Fruit fly (Drosophila melanogaster) whole organism, embryonic: ENCODE data around the gene CG10132.
A peak's percentile ranks its signal among the peaks of the same experiment; 100 is the strongest.

Experiments used
- Adf1 ChIP-seq: fragments of 200-800 bp; sonication (Bioruptor generic); IDR thresholded peaks from 2 replicates; pipeline ENCODE4 v1.3.6; 2022; ENCODE audit warnings: missing biosample characterization, missing genetic modification characterization
- Asciz ChIP-seq: fragments of 200-800 bp; sonication (Bioruptor generic); optimal IDR thresholded peaks from 2 replicates; lab custom pipeline; 2017; ENCODE audit warnings: missing biosample characterization, mild to moderate bottlenecking, missing genetic modification characterization, missing genetic modification reagents
- Atf-2 ChIP-seq: fragments of 200-800 bp; sonication (Bioruptor generic); optimal IDR thresholded peaks from 2 replicates; lab custom pipeline; 2016; ENCODE audit warnings: missing biosample characterization, missing genetic modification characterization
- CG11093 ChIP-seq: fragments of 200-800 bp; sonication (Bioruptor generic); IDR thresholded peaks from 3 replicates; pipeline ENCODE4 v1.3.6; 2022; ENCODE audit warnings: missing biosample characterization, missing genetic modification characterization
- CG11504 ChIP-seq: fragments of 200-800 bp; sonication (Bioruptor generic); optimal IDR thresholded peaks from 3 replicates; lab custom pipeline; 2019; ENCODE audit warnings: missing biosample characterization, mild to moderate bottlenecking, missing genetic modification characterization, moderate library complexity
- CG1233 ChIP-seq: fragments of 200-800 bp; sonication (Bioruptor generic); optimal IDR thresholded peaks from 4 replicates; lab custom pipeline; 2018; ENCODE audit warnings: missing biosample characterization, mild to moderate bottlenecking, missing genetic modification characterization
- CG12744 ChIP-seq: fragments of 200-800 bp; sonication (Bioruptor generic); optimal IDR thresholded peaks from 2 replicates; lab custom pipeline; 2016; ENCODE audit warnings: missing biosample characterization, missing genetic modification characterization
- CG13287 ChIP-seq: fragments of 200-800 bp; sonication (Bioruptor generic); IDR thresholded peaks from 2 replicates; pipeline ENCODE4 v1.3.6; 2022; ENCODE audit warnings: missing biosample characterization, missing genetic modification characterization; ENCODE audit not compliant: partially characterized antibody
- CG14014 ChIP-seq: fragments of 200-800 bp; sonication (Bioruptor generic); IDR thresholded peaks from 2 replicates; pipeline ENCODE4 v1.3.6; 2022; ENCODE audit warnings: missing biosample characterization, missing genetic modification characterization
- CG34422 ChIP-seq: fragments of 200-800 bp; sonication (Bioruptor generic); IDR thresholded peaks from 3 replicates; pipeline ENCODE4 v1.3.6; 2022; ENCODE audit warnings: missing biosample characterization, missing genetic modification characterization
- CG4404 ChIP-seq: fragments of 200-800 bp; sonication (Bioruptor generic); IDR thresholded peaks from 2 replicates; pipeline ENCODE4 v1.3.6; 2022; ENCODE audit warnings: missing biosample characterization, missing genetic modification characterization
- CG4730 ChIP-seq: fragments of 200-800 bp; sonication (Bioruptor generic); IDR thresholded peaks from 2 replicates; pipeline ENCODE4 v1.3.6; 2022; ENCODE audit warnings: missing biosample characterization, missing genetic modification characterization
- CG6765 ChIP-seq: fragments of 200-800 bp; sonication (Bioruptor generic); optimal IDR thresholded peaks from 3 replicates; lab custom pipeline; 2017; ENCODE audit warnings: missing biosample characterization, mild to moderate bottlenecking, missing genetic modification characterization
- CG7786 ChIP-seq: fragments of 200-800 bp; sonication (Bioruptor generic); optimal IDR thresholded peaks from 2 replicates; lab custom pipeline; 2016; ENCODE audit warnings: missing biosample characterization, missing genetic modification characterization
- CG7987 ChIP-seq: fragments of 200-800 bp; sonication (Bioruptor generic); optimal IDR thresholded peaks from 2 replicates; lab custom pipeline; 2018; ENCODE audit warnings: missing biosample characterization, mild to moderate bottlenecking, missing genetic modification characterization, moderate library complexity
- CG9215 ChIP-seq: fragments of 200-800 bp; sonication (Bioruptor generic); IDR thresholded peaks from 2 replicates; pipeline ENCODE4 v1.3.6; 2022; ENCODE audit warnings: missing biosample characterization, missing genetic modification characterization
- CG9727 ChIP-seq: fragments of 200-800 bp; sonication (Bioruptor generic); optimal IDR thresholded peaks from 3 replicates; lab custom pipeline; 2017; ENCODE audit warnings: missing biosample characterization, mild to moderate bottlenecking, missing genetic modification characterization
- CG9797 ChIP-seq: fragments of 200-800 bp; sonication (Bioruptor generic); optimal IDR thresholded peaks from 3 replicates; lab custom pipeline; 2018; ENCODE audit warnings: missing biosample characterization, mild to moderate bottlenecking, missing genetic modification characterization
- Dp ChIP-seq: fragments of 200-800 bp; sonication (Bioruptor generic); optimal IDR thresholded peaks from 2 replicates; lab custom pipeline; 2018; ENCODE audit warnings: missing biosample characterization, mild to moderate bottlenecking, missing genetic modification characterization, moderate library complexity
- ERR ChIP-seq: fragments of 200-800 bp; sonication (Bioruptor generic); optimal IDR thresholded peaks from 2 replicates; lab custom pipeline; 2016; ENCODE audit warnings: missing biosample characterization, missing genetic modification characterization
- Hr78 ChIP-seq, 2 experiments: fragments of 200-800 bp in 1 of 2; fragments of >200 bp in 1 of 2; sonication (Bioruptor generic) in 1 of 2; optimal IDR thresholded peaks; 2 replicates each; lab custom pipeline; 2017 to 2019; ENCODE audit warnings: missing biosample characterization in 2 of 2, missing genetic modification characterization in 2 of 2, mild to moderate bottlenecking in 1 of 2, moderate library complexity in 1 of 2
- Max ChIP-seq: fragments of 200-800 bp; sonication (Bioruptor generic); optimal IDR thresholded peaks from 2 replicates; lab custom pipeline; 2016; ENCODE audit warnings: missing biosample characterization, mild to moderate bottlenecking, missing genetic modification characterization
- Nf-YA ChIP-seq: fragments of 200-800 bp; sonication (Bioruptor generic); IDR thresholded peaks from 2 replicates; pipeline ENCODE4 v1.3.6; 2022; ENCODE audit warnings: missing biosample characterization, missing genetic modification characterization
- Oaz ChIP-seq: fragments of 200-800 bp; sonication (Bioruptor generic); IDR thresholded peaks from 2 replicates; pipeline ENCODE4 v1.3.6; 2022; ENCODE audit warnings: missing biosample characterization, missing genetic modification characterization
- Rx ChIP-seq: fragments of 200-800 bp; sonication (Bioruptor generic); IDR thresholded peaks from 2 replicates; pipeline ENCODE4 v1.3.6; 2022; ENCODE audit warnings: missing biosample characterization, missing genetic modification characterization
- Sry-β ChIP-seq: fragments of 200-800 bp; sonication (Bioruptor generic); optimal IDR thresholded peaks from 2 replicates; lab custom pipeline; 2018; ENCODE audit warnings: missing biosample characterization, mild to moderate bottlenecking, missing genetic modification characterization, moderate library complexity
- Ssrp ChIP-seq: fragments of 200-800 bp; sonication (Bioruptor generic); optimal IDR thresholded peaks from 2 replicates; lab custom pipeline; 2018; ENCODE audit warnings: missing biosample characterization, mild to moderate bottlenecking, missing genetic modification characterization, moderate library complexity
- Usf ChIP-seq: fragments of 200-800 bp; sonication (Bioruptor generic); optimal IDR thresholded peaks from 2 replicates; lab custom pipeline; 2017; ENCODE audit warnings: missing genotype, missing biosample characterization, missing genetic modification characterization
- Xrp1 ChIP-seq: fragments of 200-800 bp; sonication (Bioruptor generic); IDR thresholded peaks from 2 replicates; pipeline ENCODE4 v1.3.6; 2022; ENCODE audit warnings: missing biosample characterization, missing genetic modification characterization
- ap ChIP-seq: fragments of 200-800 bp; sonication (Bioruptor generic); IDR thresholded peaks from 2 replicates; pipeline ENCODE4 v1.3.6; 2022; ENCODE audit warnings: missing biosample characterization, missing genetic modification characterization
- ato ChIP-seq: fragments of 200-800 bp; sonication (Bioruptor generic); IDR thresholded peaks from 2 replicates; pipeline ENCODE4 v1.3.6; 2022; ENCODE audit warnings: missing biosample characterization, missing genetic modification characterization; ENCODE audit not compliant: partially characterized antibody
- cg ChIP-seq: fragments of 200-800 bp; sonication (Bioruptor generic); optimal IDR thresholded peaks from 3 replicates; lab custom pipeline; 2019; ENCODE audit warnings: missing biosample characterization, mild to moderate bottlenecking, missing genetic modification characterization, moderate library complexity
- ewg ChIP-seq: fragments of 200-800 bp; sonication (Bioruptor generic); optimal IDR thresholded peaks from 3 replicates; lab custom pipeline; 2017; ENCODE audit warnings: mild to moderate bottlenecking, missing biosample characterization, missing genetic modification reagents, missing genetic modification characterization
- fru ChIP-seq: fragments of >200 bp; optimal IDR thresholded peaks from 2 replicates; lab custom pipeline; 2017
- gfzf ChIP-seq: fragments of 200-800 bp; sonication (Bioruptor generic); optimal IDR thresholded peaks from 2 replicates; lab custom pipeline; 2016; ENCODE audit warnings: missing biosample characterization, mild to moderate bottlenecking, missing genetic modification characterization, moderate library complexity
- her ChIP-seq: fragments of 200-800 bp; sonication (Bioruptor generic); optimal IDR thresholded peaks from 2 replicates; lab custom pipeline; 2016; ENCODE audit warnings: missing biosample characterization, missing genetic modification characterization
- kah ChIP-seq: fragments of 200-800 bp; sonication (Bioruptor generic); optimal IDR thresholded peaks from 2 replicates; lab custom pipeline; 2018; ENCODE audit warnings: missing biosample characterization, mild to moderate bottlenecking, missing genetic modification characterization
- nmo ChIP-seq: fragments of 200-800 bp; sonication (Bioruptor generic); optimal IDR thresholded peaks from 2 replicates; lab custom pipeline; 2018; ENCODE audit warnings: missing biosample characterization, mild to moderate bottlenecking, missing genetic modification characterization, moderate library complexity
- oc ChIP-seq: fragments of 200-800 bp; sonication (Bioruptor generic); optimal IDR thresholded peaks from 2 replicates; lab custom pipeline; 2018; ENCODE audit warnings: missing biosample characterization, mild to moderate bottlenecking, missing genetic modification characterization, moderate library complexity
- pita ChIP-seq: fragments of 200-800 bp; sonication (Bioruptor generic); optimal IDR thresholded peaks from 2 replicates; lab custom pipeline; 2017; ENCODE audit warnings: missing biosample characterization, mild to moderate bottlenecking, missing genetic modification characterization
- pzg ChIP-seq: fragments of 200-800 bp; sonication (Bioruptor generic); optimal IDR thresholded peaks from 3 replicates; lab custom pipeline; 2018; ENCODE audit warnings: missing biosample characterization, mild to moderate bottlenecking, missing genetic modification characterization, moderate library complexity
- sd ChIP-seq: fragments of 200-800 bp; sonication (Bioruptor generic); optimal IDR thresholded peaks from 3 replicates; lab custom pipeline; 2018; ENCODE audit warnings: missing biosample characterization, mild to moderate bottlenecking, missing genetic modification characterization, moderate library complexity
- sna ChIP-seq: fragments of 200-800 bp; sonication (Bioruptor generic); IDR thresholded peaks from 2 replicates; pipeline ENCODE4 v1.3.6; 2022; ENCODE audit warnings: missing biosample characterization, missing genetic modification characterization; ENCODE audit not compliant: partially characterized antibody
- sob ChIP-seq: fragments of 200-800 bp; sonication (Bioruptor generic); IDR thresholded peaks from 2 replicates; pipeline ENCODE4 v1.3.6; 2022; ENCODE audit warnings: missing biosample characterization, missing genetic modification characterization
- sqz ChIP-seq: fragments of 200-800 bp; sonication (Bioruptor generic); optimal IDR thresholded peaks from 3 replicates; lab custom pipeline; 2018; ENCODE audit warnings: missing biosample characterization, mild to moderate bottlenecking, missing genetic modification characterization

The CG10132 gene

DNA sequence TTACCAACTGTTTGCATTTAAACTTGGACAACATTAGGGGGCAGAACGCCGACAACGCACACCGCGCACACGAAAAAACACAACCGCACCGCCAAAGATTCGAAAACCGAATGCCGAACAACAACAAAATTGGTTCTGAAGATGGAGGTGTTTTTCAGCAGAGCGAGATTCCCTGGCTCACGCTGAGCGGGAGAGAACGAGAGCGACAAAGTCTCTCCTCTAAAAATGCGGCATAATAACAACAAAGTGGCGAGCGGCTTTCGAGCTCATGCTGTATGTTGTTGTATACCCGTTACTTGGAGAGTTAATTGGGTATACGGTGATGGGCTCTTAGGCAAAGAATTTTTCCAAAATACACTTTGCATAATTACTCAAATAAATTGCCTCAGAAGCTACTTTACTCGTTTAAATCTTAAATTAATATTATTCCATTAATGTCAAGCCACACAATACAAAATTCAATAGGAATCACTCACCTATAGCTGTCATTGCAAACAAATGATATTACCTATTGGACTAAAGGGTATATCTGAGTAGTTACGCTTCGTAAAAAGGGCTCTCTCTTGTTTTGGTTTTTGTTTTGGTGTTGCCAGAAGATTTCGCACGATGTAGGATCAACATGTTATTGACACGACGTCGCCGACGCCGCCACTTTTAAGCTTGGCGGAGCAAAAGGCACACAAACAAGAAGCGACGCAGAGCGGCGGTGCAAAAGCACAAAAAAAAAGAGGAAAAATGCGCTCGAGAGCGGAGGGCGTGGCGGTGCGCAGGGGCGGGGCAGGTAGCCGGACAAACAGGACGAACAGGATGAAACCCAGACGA lies 54.1 kb downstream of the CG10132 start (continued):
- TF ChIP-seq Oaz (GFP tag; lab: Robert Waterston, UW) (no peak), CG34422 (GFP tag; lab: Robert Waterston, UW) (peak; percentile 69; the same call in 2 of the 3 replicates), Ssrp (tag; lab: Kevin White, UChicago) (peak; percentile 56), Nf-YA (no peak), ap (no peak), sob (peak; percentile 28; the same call in 1 of the 2 replicates), CG4404 (peak; percentile 48), CG11504 (tag; lab: Kevin White, UChicago) (peak; percentile 80), Asciz (GFP tag; lab: Kevin White, UChicago) (peak; percentile 26), ato (no peak), gfzf (GFP tag; lab: Kevin White, UChicago) (no peak), CG13287 (no peak; the same call in 1 of the 2 replicates), Atf-2 (GFP tag; lab: Kevin White, UChicago) (peak; percentile 37), pita (GFP tag; lab: Kevin White, UChicago) (no peak), Sry-β (GFP tag; lab: Kevin White, UChicago) (peak; percentile 6), sqz (GFP tag; lab: Kevin White, UChicago) (no peak), ERR (GFP tag; lab: Kevin White, UChicago) (no peak), CG7987 (GFP tag; lab: Kevin White, UChicago) (no peak), CG11093 (GFP tag; lab: Robert Waterston, UW) (no peak), Adf1 (GFP tag; lab: Robert Waterston, UW) (no peak; the same call in 1 of the 2 replicates), fru (lab: Kevin White, UChicago) (no peak), Rx (peak; percentile 33; the same call in 1 of the 2 replicates), CG6765 (peak; percentile 45), ewg (GFP tag; lab: Kevin White, UChicago) (no peak), sd (tag; lab: Kevin White, UChicago) (no peak), CG9797 (GFP tag; lab: Kevin White, UChicago) (no peak), CG9215 (GFP tag; lab: Robert Waterston, UW) (peak; percentile 63), oc (no peak), nmo (GFP tag; lab: Kevin White, UChicago) (peak; percentile 52), CG14014 (GFP tag; lab: Robert Waterston, UW) (peak; percentile 62), CG4730 (GFP tag; lab: Robert Waterston, UW) (0 out of 2 replicates have a peak, but pooled peaks have one; percentile 12), pzg (GFP tag; lab: Kevin White, UChicago) (no peak), Hr78 (GFP tag; optimal IDR thresholded peaks at IDR 0.05; lab: Kevin White, UChicago) (peak in 1 of 2 experiments; percentile 8), Usf (GFP tag; lab: Kevin White, UChicago) (peak; percentile 34), Xrp1 (GFP tag; lab: Robert Waterston, UW) (peak; percentile 67; the same call in 1 of the 2 replicates), kah (GFP tag; lab: Kevin White, UChicago) (no peak), CG1233 (GFP tag; lab: Kevin White, UChicago) (peak; percentile 43), cg (no peak), Max (GFP tag; lab: Kevin White, UChicago) (peak; percentile 57), CG9727 (GFP tag; lab: Kevin White, UChicago) (peak; percentile 72), sna (GFP tag; lab: Robert Waterston, UW) (no peak), CG7786 (GFP tag; lab: Kevin White, UChicago) (peak; percentile 54), her (peak; percentile 16), CG12744 (no peak), Dp (no peak)
